Worm (Caenorhabditis elegans) whole organism, L4 larva: Measurements from ENCODE around the gene nlp-45.

Source experiments
- ZK546.5 ChIP-seq, 2 experiments: sonication (generic microtip); optimal IDR thresholded peaks; 2 replicates each; lab custom pipeline; 2017; ENCODE audit warnings: missing biosample characterization in 2 of 2, missing genetic modification characterization in 2 of 2
- egl-27 ChIP-seq: sonication (generic microtip); optimal IDR thresholded peaks from 3 replicates; lab custom pipeline; 2017; ENCODE audit warnings: missing biosample characterization, missing genetic modification reagents, missing genetic modification characterization
- lin-13 ChIP-seq: fragments of 150-350 bp; optimal IDR thresholded peaks from 2 replicates; lab custom pipeline; 2014; ENCODE audit warnings: missing biosample characterization, missing genetic modification reagents, missing genetic modification characterization
- nhr-11 ChIP-seq: fragments of 150-350 bp; optimal IDR thresholded peaks from 2 replicates; lab custom pipeline; 2014; ENCODE audit warnings: missing biosample characterization, missing genetic modification characterization
- nhr-6 ChIP-seq: fragments of 150-350 bp; optimal IDR thresholded peaks from 2 replicates; lab custom pipeline; 2014; ENCODE audit warnings: missing biosample characterization, missing genetic modification characterization
- pha-4 ChIP-seq, 2 experiments: fragments of 150-350 bp in 1 of 2; fragments of 200-800 bp in 1 of 2; sonication (Bioruptor generic) in 1 of 2; IDR thresholded peaks in 1 of 2; optimal IDR thresholded peaks in 1 of 2; 2 replicates each; pipeline versions ENCODE4 v1.3.6 to Lab custom; 2014 to 2022; ENCODE audit warnings: missing genetic modification characterization in 2 of 2, missing genetic modification reagents in 2 of 2, missing biosample characterization in 1 of 2, missing compliant biosample characterization in 1 of 2
- tag-97 ChIP-seq: fragments of 200-800 bp; sonication (Bioruptor generic); IDR thresholded peaks from 2 replicates; pipeline ENCODE4 v1.3.6; 2022; ENCODE audit warnings: missing genetic modification characterization, missing compliant biosample characterization
- unc-39 ChIP-seq: sonication (generic microtip); optimal IDR thresholded peaks from 2 replicates; lab custom pipeline; 2017; ENCODE audit warnings: missing biosample characterization, missing genetic modification characterization

DNA sequence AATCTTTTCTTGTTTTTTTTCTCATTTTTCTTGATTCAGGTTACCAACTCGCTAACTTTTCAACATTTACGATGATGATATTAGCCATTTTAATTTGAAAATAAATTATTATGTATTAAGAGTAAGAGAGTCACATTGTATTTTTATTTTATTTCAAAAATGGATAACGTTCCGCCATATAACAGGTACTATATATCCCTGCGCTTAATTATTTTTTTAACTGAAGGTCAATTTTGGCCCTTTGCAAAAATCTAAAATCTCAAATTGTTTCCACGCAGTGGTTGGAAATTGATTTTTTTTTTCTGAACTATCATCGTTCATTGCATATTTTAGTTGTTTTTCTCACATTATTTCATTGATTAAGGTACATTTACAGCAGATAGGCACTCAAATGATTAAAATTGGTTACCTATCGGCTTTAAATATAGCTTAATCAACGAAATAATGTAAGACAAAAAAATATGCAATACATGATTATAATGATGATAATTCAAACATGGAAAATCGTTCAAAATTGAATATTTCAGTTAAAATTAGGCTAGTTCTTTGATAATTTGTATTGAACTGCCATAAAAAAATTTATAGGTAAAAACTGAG is 26.7 kb upstream of the nlp-45 start:
- peak; percentile 63 for TF ChIP-seq lin-13 (GFP tag; lab: Kevin White, UChicago)
- peak; percentile 70 for TF ChIP-seq nhr-11 (tag; lab: Kevin White, UChicago)
- TF ChIP-seq pha-4 (GFP tag; IDR thresholded peaks at IDR 0.05; lab: Robert Waterston, UW) = peak; percentile 80
- no peak for TF ChIP-seq pha-4 (tag; optimal IDR thresholded peaks at IDR 0.05; lab: Kevin White, UChicago)
- TF ChIP-seq egl-27 (tag; lab: Kevin White, UChicago) = no peak
- peak; percentile 85 for TF ChIP-seq nhr-6 (tag; lab: Kevin White, UChicago)
- TF ChIP-seq unc-39 (tag; lab: Kevin White, UChicago) = no peak
- TF ChIP-seq ZK546.5 (tag; optimal IDR thresholded peaks at IDR 0.05; lab: Kevin White, UChicago) = peak in 1 of 2 experiments; percentile 37
- TF ChIP-seq tag-97 (GFP tag; lab: Robert Waterston, UW) = 0 out of 2 replicates have a peak, but pooled peaks have one; percentile 10
